Worm (Caenorhabditis elegans): ENCODE results near the gene twk-14.

ce11 chrV:12405929-12406328, 10.4 kb upstream of the twk-14 start, which contains the start of gene K01D12.10:
- no peak for TF ChIP-seq jun-1 (tag; optimal IDR thresholded peaks at IDR 0.05)
- TF ChIP-seq daf-12 (tag; optimal IDR thresholded peaks at IDR 0.05), result no peak
- TF ChIP-seq zag-1 (tag; optimal IDR thresholded peaks at IDR 0.05), result no peak

All from whole organism, L3 larva.